Worm (Caenorhabditis elegans) whole organism, late embryonic: ENCODE data around the gene fbxb-114.
"Not testable (repeated sequence)": the region's sequence is repeated elsewhere in the genome, so short reads cannot be mapped to it uniquely, and the experiment has no call there.

Experiments used
- ama-1 ChIP-seq: fragments of 150-350 bp; optimal IDR thresholded peaks from 2 replicates; lab custom pipeline; 2014
- tbx-7 ChIP-seq: sonication (generic microtip); optimal IDR thresholded peaks from 2 replicates; lab custom pipeline; 2016; ENCODE audit warnings: missing genotype, missing genetic modification characterization, missing compliant biosample characterization

- not testable (repeated sequence) for TF ChIP-seq tbx-7 (tag; lab: Kevin White, UChicago); ama-1 (lab: Kevin White, UChicago)
These were observed 10.7 kb downstream of the fbxb-114 start for ce11 chrX:16932339-16932738.
